Worm (Caenorhabditis elegans) whole organism, L3 larva: ENCODE data around the gene cutl-4.

ENCODE experiments used
- ZK546.5 ChIP-seq: sonication (generic microtip); optimal IDR thresholded peaks from 2 replicates; lab custom pipeline; 2017; ENCODE audit warnings: missing biosample characterization, missing genetic modification characterization
- ama-1 ChIP-seq: fragments of 150-350 bp; optimal IDR thresholded peaks from 2 replicates; lab custom pipeline; 2018
- egl-5 ChIP-seq: fragments of 150-350 bp; optimal IDR thresholded peaks from 2 replicates; lab custom pipeline; 2017; ENCODE audit warnings: missing biosample characterization, missing genetic modification reagents, missing genetic modification characterization, inconsistent platforms
- nhr-11 ChIP-seq: fragments of 150-350 bp; optimal IDR thresholded peaks from 2 replicates; lab custom pipeline; 2014; ENCODE audit warnings: missing biosample characterization, missing genetic modification characterization
- nhr-12 ChIP-seq: fragments of 150-350 bp; optimal IDR thresholded peaks from 2 replicates; lab custom pipeline; 2014; ENCODE audit warnings: missing biosample characterization, missing genetic modification characterization
- nhr-77 ChIP-seq: fragments of 150-350 bp; optimal IDR thresholded peaks from 2 replicates; lab custom pipeline; 2014; ENCODE audit warnings: missing biosample characterization, missing genetic modification characterization
- sea-2 ChIP-seq: fragments of 150-350 bp; sonication (generic microtip); optimal IDR thresholded peaks from 4 replicates; lab custom pipeline; 2014; ENCODE audit warnings: missing biosample characterization, missing genetic modification reagents, missing genetic modification characterization
- skn-1 ChIP-seq: fragments of 150-350 bp; optimal IDR thresholded peaks from 2 replicates; lab custom pipeline; 2014; ENCODE audit warnings: missing biosample characterization, missing genetic modification characterization
- zag-1 ChIP-seq: fragments of 150-350 bp; optimal IDR thresholded peaks from 2 replicates; lab custom pipeline; 2014; ENCODE audit warnings: missing biosample characterization, missing genetic modification characterization

- TF ChIP-seq nhr-11 (tag; lab: Kevin White, UChicago) (no peak), egl-5 (tag; lab: Kevin White, UChicago) (no peak), sea-2 (no peak), ZK546.5 (no peak), nhr-77 (no peak), skn-1 (no peak), ama-1 (lab: Kevin White, UChicago) (no peak), nhr-12 (no peak), zag-1 (tag; lab: Kevin White, UChicago) (no peak)
Observed at ce11 chrV:17754999-17755398, 15.3 kb upstream of the cutl-4 start.
